Fruit fly (Drosophila melanogaster): ENCODE data around the gene RpS10a.
A peak's percentile ranks its signal among the peaks of the same experiment; 100 is the strongest.

RpS10a gene

dm6 chr3R:27699540-27700228 is 47.1 kb downstream of the RpS10a start, which contains the start of gene ALiX (continued):
- TF ChIP-seq Vsx1 (GFP tag; optimal IDR thresholded peaks at IDR 0.05) (peak; percentile 42), disco-r (GFP tag; optimal IDR thresholded peaks at IDR 0.05) (no peak), CG7372 (GFP tag; IDR thresholded peaks at IDR 0.05) (no peak), CG4730 (GFP tag; IDR thresholded peaks at IDR 0.05) (no peak), Elba2 (GFP tag; optimal IDR thresholded peaks at IDR 0.05) (no peak), Trl (optimal IDR thresholded peaks at IDR 0.05) (peak in 1 of 2 experiments; percentile 48), Trl (GFP tag; optimal IDR thresholded peaks at IDR 0.05) (no peak), Atf6 (GFP tag; IDR thresholded peaks at IDR 0.05) (0 out of 2 replicates have a peak, but pooled peaks have one; percentile 15), CG12299 (tag; optimal IDR thresholded peaks at IDR 0.05) (peak; percentile 8), TFAM (GFP tag; optimal IDR thresholded peaks at IDR 0.05) (no peak), CG3407 (GFP tag; optimal IDR thresholded peaks at IDR 0.05) (no peak), schlank (tag; optimal IDR thresholded peaks at IDR 0.05) (no peak), CoRest (tag; optimal IDR thresholded peaks at IDR 0.05) (peak; percentile 1), inv (GFP tag; IDR thresholded peaks at IDR 0.05; ENCODE audit: partially characterized antibody) (no peak), gem (tag; optimal IDR thresholded peaks at IDR 0.05) (no peak), CG5953 (GFP tag; IDR thresholded peaks at IDR 0.05) (peak; percentile 31; the same call in 1 of the 2 replicates)

dm6 chr3R:27700229-27700573 is 47.6 kb downstream of the RpS10a start, which contains the start of gene btz:
Gene btz, plus strand, starts transcription at chr3R:27700361.
- peak; percentile 59 for TF ChIP-seq CG4617 (GFP tag; optimal IDR thresholded peaks at IDR 0.05; ENCODE audit: borderline replicate concordance)
- peak; percentile 56 for TF ChIP-seq Sry-δ (GFP tag; optimal IDR thresholded peaks at IDR 0.05)
- TF ChIP-seq MESR4 (GFP tag; optimal IDR thresholded peaks at IDR 0.05) = peak; percentile 54
- TF ChIP-seq ken (GFP tag; IDR thresholded peaks at IDR 0.05) = no peak
- peak in 1 of 2 experiments; percentile 8 for TF ChIP-seq Pdp1 (GFP tag; optimal IDR thresholded peaks at IDR 0.05)
- peak; percentile 42 for TF ChIP-seq BEAF-32 (GFP tag; optimal IDR thresholded peaks at IDR 0.05)
- peak; percentile 100 for TF ChIP-seq CG9437 (GFP tag; optimal IDR thresholded peaks at IDR 0.05)
- peak; percentile 34 for TF ChIP-seq Deaf1 (tag; optimal IDR thresholded peaks at IDR 0.05)
- TF ChIP-seq gcm2 (GFP tag; optimal IDR thresholded peaks at IDR 0.05) = no peak
- 0 out of 2 replicates have a peak, but pooled peaks have one; percentile 27 for TF ChIP-seq Scr (GFP tag; IDR thresholded peaks at IDR 0.05; ENCODE audit: partially characterized antibody)
- no peak for TF ChIP-seq CG8765 (GFP tag; IDR thresholded peaks at IDR 0.05)
- TF ChIP-seq MBD-R2 (GFP tag; IDR thresholded peaks at IDR 0.05) = peak; percentile 64; the same call in 1 of the 2 replicates
- TF ChIP-seq phol (tag; optimal IDR thresholded peaks at IDR 0.05) = peak; percentile 10
- TF ChIP-seq danr (GFP tag; IDR thresholded peaks at IDR 0.05) = no peak
- TF ChIP-seq CG10321 (GFP tag; IDR thresholded peaks at IDR 0.05) = no peak
- TF ChIP-seq CG3847 (GFP tag; IDR thresholded peaks at IDR 0.05) = 0 out of 2 replicates have a peak, but pooled peaks have one; percentile 30
- peak; percentile 71 for TF ChIP-seq stwl (tag; optimal IDR thresholded peaks at IDR 0.05)
- no peak for TF ChIP-seq nom (GFP tag; optimal IDR thresholded peaks at IDR 0.05)
- peak; percentile 83 for TF ChIP-seq Elba2 (GFP tag; optimal IDR thresholded peaks at IDR 0.05)
- no peak for TF ChIP-seq CG3838 (GFP tag; optimal IDR thresholded peaks at IDR 0.05)
- peak; percentile 49 for TF ChIP-seq CG14710 (tag; optimal IDR thresholded peaks at IDR 0.05)
- no peak for TF ChIP-seq Gug (GFP tag; IDR thresholded peaks at IDR 0.05)
- TF ChIP-seq CG12659 (GFP tag; optimal IDR thresholded peaks at IDR 0.05) = peak; percentile 41
- peak; percentile 85 for TF ChIP-seq YL-1 (GFP tag; optimal IDR thresholded peaks at IDR 0.05)
- TF ChIP-seq CG10267 (tag; optimal IDR thresholded peaks at IDR 0.05) = peak; percentile 45
- TF ChIP-seq Ets97D (GFP tag; optimal IDR thresholded peaks at IDR 0.05) = peak; percentile 39
- peak; percentile 45 for TF ChIP-seq CG18262 (tag; optimal IDR thresholded peaks at IDR 0.05)
- peak; percentile 27 for TF ChIP-seq Max (GFP tag; optimal IDR thresholded peaks at IDR 0.05)
- TF ChIP-seq Dp (GFP tag; optimal IDR thresholded peaks at IDR 0.05) = peak; percentile 21
- TF ChIP-seq Sin3A (optimal IDR thresholded peaks at IDR 0.05) = peak; percentile 6
- peak; percentile 2 for TF ChIP-seq Abd-B (GFP tag; optimal IDR thresholded peaks at IDR 0.05)
- peak; percentile 45 for TF ChIP-seq nmo (GFP tag; optimal IDR thresholded peaks at IDR 0.05)
- TF ChIP-seq CG2116 (GFP tag; optimal IDR thresholded peaks at IDR 0.05) = peak; percentile 61
- no peak for TF ChIP-seq CG13624 (GFP tag; optimal IDR thresholded peaks at IDR 0.05)
